Fruit fly (Drosophila melanogaster) whole organism, embryonic: ENCODE data around the gene Cyp309a1.

Experiments used
- ATbp ChIP-seq: fragments of 200-800 bp; sonication (Bioruptor generic); optimal IDR thresholded peaks from 2 replicates; lab custom pipeline; 2017; ENCODE audit warnings: missing biosample characterization, mild to moderate bottlenecking, missing genetic modification characterization, missing genetic modification reagents
- Adf1 ChIP-seq: fragments of 200-800 bp; sonication (Bioruptor generic); IDR thresholded peaks from 2 replicates; pipeline ENCODE4 v1.3.6; 2022; ENCODE audit warnings: missing biosample characterization, missing genetic modification characterization
- CG10654 ChIP-seq: fragments of 200-800 bp; sonication (Bioruptor generic); optimal IDR thresholded peaks from 2 replicates; lab custom pipeline; 2016; ENCODE audit warnings: missing biosample characterization, missing genetic modification characterization
- CG10979 ChIP-seq: fragments of 200-800 bp; sonication (Bioruptor generic); optimal IDR thresholded peaks from 2 replicates; lab custom pipeline; 2018; ENCODE audit warnings: missing biosample characterization, mild to moderate bottlenecking, missing genetic modification characterization, moderate library complexity
- CG11398 ChIP-seq: fragments of 200-800 bp; sonication (Bioruptor generic); optimal IDR thresholded peaks from 2 replicates; lab custom pipeline; 2016; ENCODE audit warnings: missing biosample characterization, missing genetic modification characterization
- CG13287 ChIP-seq: fragments of 200-800 bp; sonication (Bioruptor generic); IDR thresholded peaks from 2 replicates; pipeline ENCODE4 v1.3.6; 2022; ENCODE audit warnings: missing biosample characterization, missing genetic modification characterization; ENCODE audit not compliant: partially characterized antibody
- CG14014 ChIP-seq: fragments of 200-800 bp; sonication (Bioruptor generic); IDR thresholded peaks from 2 replicates; pipeline ENCODE4 v1.3.6; 2022; ENCODE audit warnings: missing biosample characterization, missing genetic modification characterization
- CG14667 ChIP-seq: fragments of 200-800 bp; sonication (Bioruptor generic); IDR thresholded peaks from 2 replicates; pipeline ENCODE4 v1.3.6; 2022; ENCODE audit warnings: missing biosample characterization, missing genetic modification characterization
- CG1529 ChIP-seq: fragments of 200-800 bp; sonication (Bioruptor generic); optimal IDR thresholded peaks from 3 replicates; lab custom pipeline; 2018; ENCODE audit warnings: missing biosample characterization, missing genetic modification characterization
- CG16815 ChIP-seq: fragments of 200-800 bp; sonication (Bioruptor generic); optimal IDR thresholded peaks from 3 replicates; lab custom pipeline; 2017; ENCODE audit warnings: missing biosample characterization, mild to moderate bottlenecking, missing genetic modification characterization
- CG16863 ChIP-seq: fragments of 200-800 bp; sonication (Bioruptor generic); optimal IDR thresholded peaks from 3 replicates; lab custom pipeline; 2016; ENCODE audit warnings: missing biosample characterization, missing genetic modification characterization
- CG17359 ChIP-seq: fragments of 200-800 bp; sonication (Bioruptor generic); optimal IDR thresholded peaks from 3 replicates; lab custom pipeline; 2018; ENCODE audit warnings: missing biosample characterization, mild to moderate bottlenecking, missing genetic modification characterization, moderate library complexity
- CG17912 ChIP-seq: fragments of 200-800 bp; sonication (Bioruptor generic); optimal IDR thresholded peaks from 2 replicates; lab custom pipeline; 2018; ENCODE audit warnings: missing biosample characterization, mild to moderate bottlenecking, missing genetic modification characterization
- CG18764 ChIP-seq: fragments of 200-800 bp; sonication (Bioruptor generic); optimal IDR thresholded peaks from 3 replicates; lab custom pipeline; 2016; ENCODE audit warnings: missing biosample characterization, missing genetic modification characterization
- CG2120 ChIP-seq: fragments of 200-800 bp; sonication (Bioruptor generic); optimal IDR thresholded peaks from 3 replicates; lab custom pipeline; 2016; ENCODE audit warnings: missing biosample characterization, missing genetic modification characterization
- CG2129 ChIP-seq: fragments of 200-800 bp; sonication (Bioruptor generic); IDR thresholded peaks from 2 replicates; pipeline ENCODE4 v1.3.6; 2022; ENCODE audit warnings: missing biosample characterization, missing genetic modification characterization; ENCODE audit not compliant: partially characterized antibody
- CG2889 ChIP-seq: fragments of 200-800 bp; sonication (Bioruptor generic); IDR thresholded peaks from 3 replicates; pipeline ENCODE4 v1.3.6; 2022; ENCODE audit warnings: missing biosample characterization, missing genetic modification characterization
- CG33557 ChIP-seq: fragments of 200-800 bp; sonication (Bioruptor generic); optimal IDR thresholded peaks from 2 replicates; lab custom pipeline; 2019; ENCODE audit warnings: missing biosample characterization, mild to moderate bottlenecking, missing genetic modification characterization, moderate library complexity
- CG3847 ChIP-seq: fragments of 200-800 bp; sonication (Bioruptor generic); IDR thresholded peaks from 2 replicates; pipeline ENCODE4 v1.3.6; 2022; ENCODE audit warnings: missing biosample characterization, missing genetic modification characterization
- CG4328 ChIP-seq: fragments of 200-800 bp; sonication (Bioruptor generic); optimal IDR thresholded peaks from 3 replicates; lab custom pipeline; 2017; ENCODE audit warnings: missing biosample characterization, missing genetic modification reagents, missing genetic modification characterization
- CG4707 ChIP-seq: fragments of 200-800 bp; sonication (Bioruptor generic); optimal IDR thresholded peaks from 2 replicates; lab custom pipeline; 2018; ENCODE audit warnings: missing biosample characterization, mild to moderate bottlenecking, missing genetic modification characterization, moderate library complexity
- CG6689 ChIP-seq: fragments of 200-800 bp; sonication (Bioruptor generic); IDR thresholded peaks from 2 replicates; pipeline ENCODE4 v1.3.6; 2022; ENCODE audit warnings: missing biosample characterization, missing genetic modification characterization
- CG9876 ChIP-seq: fragments of 200-800 bp; sonication (Bioruptor generic); optimal IDR thresholded peaks from 2 replicates; lab custom pipeline; 2016; ENCODE audit warnings: missing biosample characterization, missing genetic modification characterization
- Dad ChIP-seq: fragments of 200-800 bp; sonication (Bioruptor generic); optimal IDR thresholded peaks from 3 replicates; lab custom pipeline; 2016; ENCODE audit warnings: missing biosample characterization, missing genetic modification characterization
- Doc3 ChIP-seq: fragments of 200-800 bp; sonication (Bioruptor generic); IDR thresholded peaks from 3 replicates; pipeline ENCODE4 v1.3.6; 2022; ENCODE audit warnings: missing biosample characterization, missing genetic modification characterization; ENCODE audit not compliant: partially characterized antibody
- HLH3B ChIP-seq: fragments of 200-800 bp; sonication (Bioruptor generic); IDR thresholded peaks from 2 replicates; pipeline ENCODE4 v1.3.6; 2022; ENCODE audit warnings: missing biosample characterization, missing genetic modification characterization
- Hey ChIP-seq: fragments of 200-800 bp; sonication (Bioruptor generic); optimal IDR thresholded peaks from 3 replicates; lab custom pipeline; 2018; ENCODE audit warnings: missing biosample characterization, mild to moderate bottlenecking, missing genetic modification characterization
- Hr3 ChIP-seq: fragments of 200-800 bp; sonication (Bioruptor generic); optimal IDR thresholded peaks from 3 replicates; lab custom pipeline; 2016; ENCODE audit warnings: missing biosample characterization, missing genetic modification characterization
- Hr78 ChIP-seq, 2 experiments: fragments of 200-800 bp in 1 of 2; fragments of >200 bp in 1 of 2; sonication (Bioruptor generic) in 1 of 2; optimal IDR thresholded peaks; 2 replicates each; lab custom pipeline; 2017 to 2019; ENCODE audit warnings: missing biosample characterization in 2 of 2, missing genetic modification characterization in 2 of 2, mild to moderate bottlenecking in 1 of 2, moderate library complexity in 1 of 2
- MESR4 ChIP-seq: fragments of 200-800 bp; sonication (Bioruptor generic); optimal IDR thresholded peaks from 2 replicates; lab custom pipeline; 2018; ENCODE audit warnings: missing biosample characterization, mild to moderate bottlenecking, missing genetic modification characterization, moderate library complexity
- Mad ChIP-seq: fragments of 200-800 bp; sonication (Bioruptor generic); optimal IDR thresholded peaks from 2 replicates; lab custom pipeline; 2016; ENCODE audit warnings: missing biosample characterization, missing genetic modification characterization
- NC2β ChIP-seq: fragments of 200-800 bp; sonication (Bioruptor generic); optimal IDR thresholded peaks from 2 replicates; lab custom pipeline; 2016; ENCODE audit warnings: missing biosample characterization, missing genetic modification characterization
- NFAT ChIP-seq: fragments of 200-800 bp; sonication (Bioruptor generic); IDR thresholded peaks from 2 replicates; pipeline ENCODE4 v1.3.6; 2022; ENCODE audit warnings: missing biosample characterization, missing genetic modification characterization
- Nf-YB ChIP-seq: fragments of 200-800 bp; sonication (Bioruptor generic); optimal IDR thresholded peaks from 3 replicates; lab custom pipeline; 2019; ENCODE audit warnings: missing biosample characterization, mild to moderate bottlenecking, missing genetic modification characterization, moderate library complexity
- Nf-YC ChIP-seq: fragments of 200-800 bp; optimal IDR thresholded peaks from 3 replicates; lab custom pipeline; 2019; ENCODE audit warnings: missing biosample characterization, mild to moderate bottlenecking, missing genetic modification characterization, moderate library complexity
- Scr ChIP-seq: fragments of 200-800 bp; sonication (Bioruptor generic); IDR thresholded peaks from 2 replicates; pipeline ENCODE4 v1.3.6; 2022; ENCODE audit warnings: missing biosample characterization, missing genetic modification characterization; ENCODE audit not compliant: partially characterized antibody
- Side ChIP-seq: fragments of 200-800 bp; sonication (Bioruptor generic); optimal IDR thresholded peaks from 2 replicates; lab custom pipeline; 2016; ENCODE audit warnings: missing biosample characterization, missing genetic modification characterization
- ara ChIP-seq: fragments of 200-800 bp; sonication (Bioruptor generic); IDR thresholded peaks from 2 replicates; pipeline ENCODE4 v1.3.6; 2022; ENCODE audit warnings: missing biosample characterization, missing genetic modification characterization
- br ChIP-seq: fragments of >200 bp; optimal IDR thresholded peaks from 2 replicates; lab custom pipeline; 2017
- cato ChIP-seq: fragments of 200-800 bp; sonication (Bioruptor generic); optimal IDR thresholded peaks from 2 replicates; lab custom pipeline; 2016; ENCODE audit warnings: missing biosample characterization, missing genetic modification characterization, borderline replicate concordance
- en ChIP-seq: fragments of 200-800 bp; sonication (Bioruptor generic); optimal IDR thresholded peaks from 2 replicates; lab custom pipeline; 2016; ENCODE audit warnings: missing biosample characterization, missing genetic modification characterization
- eyg ChIP-seq: fragments of 200-800 bp; sonication (Bioruptor generic); optimal IDR thresholded peaks from 3 replicates; lab custom pipeline; 2016; ENCODE audit warnings: missing biosample characterization, missing genetic modification characterization
- hth ChIP-seq: fragments of >200 bp; optimal IDR thresholded peaks from 2 replicates; lab custom pipeline; 2017; ENCODE audit warnings: inconsistent platforms
- p53 ChIP-seq: fragments of 200-800 bp; sonication (Bioruptor generic); optimal IDR thresholded peaks from 2 replicates; lab custom pipeline; 2016; ENCODE audit warnings: missing biosample characterization, missing genetic modification characterization
- pb ChIP-seq: fragments of 200-800 bp; sonication (Bioruptor generic); optimal IDR thresholded peaks from 3 replicates; lab custom pipeline; 2016; ENCODE audit warnings: missing biosample characterization, missing genetic modification characterization
- pnt ChIP-seq: fragments of 200-800 bp; sonication (Bioruptor generic); optimal IDR thresholded peaks from 3 replicates; lab custom pipeline; 2016; ENCODE audit warnings: missing biosample characterization, missing genetic modification characterization
- sens-2 ChIP-seq: fragments of 200-800 bp; sonication (Bioruptor generic); IDR thresholded peaks from 2 replicates; pipeline ENCODE4 v1.3.6; 2022; ENCODE audit warnings: missing biosample characterization, missing genetic modification characterization
- sna ChIP-seq: fragments of 200-800 bp; sonication (Bioruptor generic); IDR thresholded peaks from 2 replicates; pipeline ENCODE4 v1.3.6; 2022; ENCODE audit warnings: missing biosample characterization, missing genetic modification characterization; ENCODE audit not compliant: partially characterized antibody
- stc ChIP-seq: fragments of 200-800 bp; sonication (Bioruptor generic); IDR thresholded peaks from 2 replicates; pipeline ENCODE4 v1.3.6; 2022; ENCODE audit warnings: missing biosample characterization, missing genetic modification characterization
- toy ChIP-seq: fragments of 200-800 bp; sonication (Bioruptor generic); IDR thresholded peaks from 2 replicates; pipeline ENCODE4 v1.3.6; 2022; ENCODE audit warnings: missing biosample characterization, missing genetic modification characterization
- tx ChIP-seq: fragments of 200-800 bp; sonication (Bioruptor generic); optimal IDR thresholded peaks from 2 replicates; lab custom pipeline; 2016; ENCODE audit warnings: missing biosample characterization, missing genetic modification characterization

The Cyp309a1 gene

DNA sequence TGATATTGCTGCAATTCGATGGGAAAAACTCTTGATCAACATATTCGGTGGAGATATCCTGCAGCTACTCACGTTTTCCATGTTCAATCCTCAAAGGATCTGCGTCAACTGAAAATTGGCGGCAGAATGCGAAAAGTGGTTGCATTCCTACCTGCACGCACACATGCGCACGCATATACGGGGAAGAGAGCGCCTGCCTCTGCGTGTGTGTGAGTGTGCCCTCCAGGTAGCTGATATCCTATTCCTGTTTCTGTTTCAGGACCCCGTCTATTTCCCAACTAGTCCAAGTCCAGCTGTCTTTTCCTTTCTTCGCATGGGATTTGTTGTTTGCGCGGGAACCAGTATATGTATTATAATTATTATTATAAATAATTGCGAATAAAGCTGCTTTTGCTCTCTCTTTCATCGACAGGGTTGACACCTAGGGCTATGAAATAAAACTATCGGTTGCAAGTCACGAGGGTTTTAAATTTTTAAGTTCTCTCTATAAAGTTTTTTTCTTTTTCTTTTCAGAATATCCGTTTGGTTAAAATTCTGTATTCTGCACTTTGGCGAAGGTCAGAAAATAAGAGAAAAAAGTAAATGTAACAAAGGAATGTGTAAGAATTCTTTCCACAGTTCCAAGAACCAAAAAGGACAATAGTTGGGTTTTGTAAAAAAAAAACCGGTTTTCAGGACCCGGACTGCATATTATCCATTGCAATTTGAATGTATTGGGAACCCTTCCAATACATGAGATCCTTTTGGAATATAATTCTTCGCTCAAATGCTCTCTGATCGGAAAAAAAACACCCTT lies 12.1 kb upstream of the Cyp309a1 start, which contains the start of gene insv (continued):
- TF ChIP-seq HLH3B (0 out of 2 replicates have a peak, but pooled peaks have one; percentile 13), NC2β (GFP tag; lab: Kevin White, UChicago) (no peak), ara (no peak), Hey (no peak), CG2120 (GFP tag; lab: Kevin White, UChicago) (peak; percentile 4), Nf-YC (tag; lab: Kevin White, UChicago) (no peak), Doc3 (GFP tag; lab: Robert Waterston, UW) (peak; percentile 68), Nf-YB (GFP tag; lab: Kevin White, UChicago) (no peak), ATbp (GFP tag; lab: Kevin White, UChicago) (no peak), CG9876 (GFP tag; lab: Kevin White, UChicago) (no peak), toy (GFP tag; lab: Robert Waterston, UW) (no peak), Hr78 (GFP tag; optimal IDR thresholded peaks at IDR 0.05; lab: Kevin White, UChicago) (no peak), CG14014 (GFP tag; lab: Robert Waterston, UW) (no peak), CG17912 (GFP tag; lab: Kevin White, UChicago) (no peak), cato (GFP tag; lab: Kevin White, UChicago) (no peak), Side (GFP tag; lab: Kevin White, UChicago) (no peak), CG10654 (GFP tag; lab: Kevin White, UChicago) (no peak), sna (GFP tag; lab: Robert Waterston, UW) (peak; percentile 24; the same call in 1 of the 2 replicates), sens-2 (GFP tag; lab: Robert Waterston, UW) (no peak), Mad (no peak), tx (GFP tag; lab: Kevin White, UChicago) (no peak), CG1529 (GFP tag; lab: Kevin White, UChicago) (no peak), hth (lab: Kevin White, UChicago) (no peak), CG3847 (0 out of 2 replicates have a peak, but pooled peaks have one; percentile 7), CG10979 (tag; lab: Kevin White, UChicago) (no peak), Dad (GFP tag; lab: Kevin White, UChicago) (no peak), CG13287 (peak; percentile 75), en (GFP tag; lab: Kevin White, UChicago) (no peak), CG4707 (GFP tag; lab: Kevin White, UChicago) (no peak), CG33557 (GFP tag; lab: Kevin White, UChicago) (no peak), CG4328 (no peak), MESR4 (GFP tag; lab: Kevin White, UChicago) (peak; percentile 15), br (no peak), CG11398 (no peak), CG6689 (GFP tag; lab: Robert Waterston, UW) (no peak), CG2889 (GFP tag; lab: Robert Waterston, UW) (no peak), NFAT (GFP tag; lab: Robert Waterston, UW) (no peak), Adf1 (GFP tag; lab: Robert Waterston, UW) (no peak), CG14667 (no peak), pb (no peak), CG17359 (tag; lab: Kevin White, UChicago) (no peak), stc (GFP tag; lab: Robert Waterston, UW) (no peak), p53 (GFP tag; lab: Kevin White, UChicago) (no peak), CG16815 (GFP tag; lab: Kevin White, UChicago) (no peak), Hr3 (no peak), CG2129 (no peak), eyg (GFP tag; lab: Kevin White, UChicago) (no peak), Scr (peak; percentile 70), CG18764 (GFP tag; lab: Kevin White, UChicago) (no peak), CG16863 (no peak), pnt (GFP tag; lab: Kevin White, UChicago) (no peak)
